Worm (Caenorhabditis elegans) whole organism, L4 larva: Measurements from ENCODE around the gene mip-2.

Source experiments
- nhr-76 ChIP-seq: fragments of 150-350 bp; optimal IDR thresholded peaks from 2 replicates; lab custom pipeline; 2014; ENCODE audit warnings: missing biosample characterization, missing genetic modification characterization
- spr-1 ChIP-seq: sonication (generic microtip); optimal IDR thresholded peaks from 2 replicates; lab custom pipeline; 2016; ENCODE audit warnings: mild to moderate bottlenecking, missing genetic modification characterization, missing compliant biosample characterization

ce11 chrV:13658577-13658976 is 13.2 kb downstream of the mip-2 start:
- TF ChIP-seq spr-1 (tag; lab: Kevin White, UChicago) (peak; percentile 30), nhr-76 (tag; lab: Kevin White, UChicago) (peak; percentile 52)
